Worm (Caenorhabditis elegans) whole organism, young adult: ENCODE results near the gene fem-2.

Source experiments
- F23B12.7 ChIP-seq: sonication (generic microtip); optimal IDR thresholded peaks from 2 replicates; lab custom pipeline; 2017; ENCODE audit warnings: missing genetic modification characterization, mild to moderate bottlenecking, missing compliant biosample characterization, antibody characterized with exemption, moderate library complexity; ENCODE audit not compliant: insufficient read depth
- aptf-2 ChIP-seq: fragments of 200-800 bp; sonication (Bioruptor generic); conservative IDR thresholded peaks from 2 replicates; pipeline ENCODE4 v1.3.6; 2022; ENCODE audit warnings: missing genetic modification reagents, missing genetic modification characterization, missing compliant biosample characterization
- cebp-1 ChIP-seq, 2 experiments: fragments of 200-800 bp in 1 of 2; sonication (Bioruptor generic) in 1 of 2; sonication (generic microtip) in 1 of 2; IDR thresholded peaks in 1 of 2; optimal IDR thresholded peaks in 1 of 2; 2 replicates each; pipeline versions ENCODE4 v1.3.6 to Lab custom; 2017 to 2022; ENCODE audit warnings: missing compliant biosample characterization in 2 of 2, missing genetic modification characterization in 2 of 2, mild to moderate bottlenecking in 1 of 2, missing genetic modification reagents in 1 of 2, moderate library complexity in 1 of 2
- cebp-2 ChIP-seq: fragments of 200-800 bp; sonication (Bioruptor generic); IDR thresholded peaks from 2 replicates; pipeline ENCODE4 v1.3.6; 2022; ENCODE audit warnings: missing genetic modification characterization, missing compliant biosample characterization
- ceh-91 ChIP-seq: fragments of 200-800 bp; sonication (Bioruptor generic); IDR thresholded peaks from 2 replicates; pipeline ENCODE4 v1.3.6; 2022; ENCODE audit warnings: missing genetic modification reagents, missing genetic modification characterization, missing compliant biosample characterization
- efl-1 ChIP-seq: fragments of 150-350 bp; optimal IDR thresholded peaks from 2 replicates; lab custom pipeline; 2014; ENCODE audit warnings: missing biosample characterization, missing genetic modification reagents, missing genetic modification characterization
- ets-4 ChIP-seq: fragments of 200-800 bp; sonication (Bioruptor generic); optimal IDR thresholded peaks from 2 replicates; lab custom pipeline; 2018; ENCODE audit warnings: mild to moderate bottlenecking, missing genetic modification characterization, missing compliant biosample characterization
- madf-8 ChIP-seq: fragments of 200-800 bp; sonication (Bioruptor generic); conservative IDR thresholded peaks from 2 replicates; pipeline ENCODE4 v1.3.6; 2022; ENCODE audit warnings: missing genetic modification reagents, missing genetic modification characterization, missing compliant biosample characterization
- tbp1 ChIP-seq: fragments of 200-800 bp; sonication (Bioruptor generic); optimal IDR thresholded peaks from 2 replicates; lab custom pipeline; 2018; ENCODE audit warnings: mild to moderate bottlenecking, missing genetic modification characterization, missing compliant biosample characterization
- zim-3 ChIP-seq: sonication (generic microtip); optimal IDR thresholded peaks from 2 replicates; lab custom pipeline; 2017; ENCODE audit warnings: mild to moderate bottlenecking, missing genetic modification characterization, moderate library complexity, missing compliant biosample characterization
- ztf-28 ChIP-seq: fragments of 200-800 bp; sonication (Bioruptor generic); IDR thresholded peaks from 2 replicates; pipeline ENCODE4 v1.3.6; 2022; ENCODE audit warnings: missing genetic modification reagents, missing genetic modification characterization, missing compliant biosample characterization

ce11 chrIII:614447-614846 is 20.0 kb downstream of the fem-2 start, which contains the start of gene T19C3.3:
- TF ChIP-seq F23B12.7 (tag; lab: Kevin White, UChicago) (no peak), ceh-91 (GFP tag; lab: Robert Waterston, UW) (no peak), zim-3 (tag; lab: Kevin White, UChicago) (no peak), tbp1 (GFP tag; lab: Kevin White, UChicago) (no peak), madf-8 (no peak), cebp-1 (GFP tag; IDR thresholded peaks at IDR 0.05; lab: Robert Waterston, UW) (no peak), cebp-1 (tag; optimal IDR thresholded peaks at IDR 0.05; lab: Kevin White, UChicago) (no peak), cebp-2 (GFP tag; lab: Robert Waterston, UW) (no peak), efl-1 (GFP tag; lab: Kevin White, UChicago) (no peak), ztf-28 (GFP tag; lab: Robert Waterston, UW) (no peak), aptf-2 (GFP tag; lab: Robert Waterston, UW) (no peak), ets-4 (GFP tag; lab: Kevin White, UChicago) (no peak)
